Worm (Caenorhabditis elegans) whole organism, L1 larva: ENCODE results near the gene fipr-2.

ENCODE experiments used
- C04F5.9 ChIP-seq: sonication (generic microtip); optimal IDR thresholded peaks from 2 replicates; lab custom pipeline; 2016; ENCODE audit warnings: missing genetic modification characterization, missing compliant biosample characterization
- C16A3.4 ChIP-seq: fragments of 150-350 bp; optimal IDR thresholded peaks from 2 replicates; lab custom pipeline; 2014; ENCODE audit warnings: missing biosample characterization, missing genetic modification characterization
- C34B4.2 ChIP-seq: sonication (generic microtip); optimal IDR thresholded peaks from 2 replicates; lab custom pipeline; 2017; ENCODE audit warnings: mild to moderate bottlenecking, missing genetic modification characterization, missing compliant biosample characterization
- Y116A8C.19 ChIP-seq: sonication (generic microtip); optimal IDR thresholded peaks from 2 replicates; lab custom pipeline; 2016; ENCODE audit warnings: missing compliant biosample characterization, missing genetic modification characterization, borderline replicate concordance
- aha-1 ChIP-seq: fragments of 150-350 bp; optimal IDR thresholded peaks from 2 replicates; lab custom pipeline; 2014; ENCODE audit warnings: missing biosample characterization, missing genetic modification characterization
- alr-1 ChIP-seq: fragments of 200-800 bp; sonication (Bioruptor generic); optimal IDR thresholded peaks from 2 replicates; lab custom pipeline; 2018; ENCODE audit warnings: borderline replicate concordance, mild to moderate bottlenecking, missing genetic modification characterization, missing compliant biosample characterization
- aly-2 ChIP-seq: fragments of 150-350 bp; optimal IDR thresholded peaks from 2 replicates; lab custom pipeline; 2014; ENCODE audit warnings: missing biosample characterization, missing genetic modification characterization
- ama-1 ChIP-seq: fragments of 150-350 bp; optimal IDR thresholded peaks from 2 replicates; lab custom pipeline; 2014
- blmp-1 ChIP-seq: fragments of 150-350 bp; optimal IDR thresholded peaks from 2 replicates; lab custom pipeline; 2014; ENCODE audit warnings: missing biosample characterization, missing genetic modification characterization
- ceh-8 ChIP-seq: fragments of 200-800 bp; sonication (Bioruptor generic); optimal IDR thresholded peaks from 2 replicates; lab custom pipeline; 2018; ENCODE audit warnings: mild to moderate bottlenecking, missing genetic modification characterization, moderate library complexity, missing compliant biosample characterization
- ceh-88 ChIP-seq: fragments of 200-800 bp; sonication (Bioruptor generic); IDR thresholded peaks from 2 replicates; pipeline ENCODE4 v1.3.6; 2022; ENCODE audit warnings: missing genetic modification characterization, missing compliant biosample characterization
- ceh-90 ChIP-seq: sonication (generic microtip); optimal IDR thresholded peaks from 2 replicates; lab custom pipeline; 2016; ENCODE audit warnings: missing genetic modification characterization, missing compliant biosample characterization
- ces-1 ChIP-seq: fragments of 150-350 bp; optimal IDR thresholded peaks from 2 replicates; lab custom pipeline; 2014; ENCODE audit warnings: missing biosample characterization, missing genetic modification reagents, missing genetic modification characterization
- efl-3 ChIP-seq: fragments of 200-800 bp; sonication (Bioruptor generic); optimal IDR thresholded peaks from 2 replicates; lab custom pipeline; 2018; ENCODE audit warnings: mild to moderate bottlenecking, missing genetic modification characterization, missing compliant biosample characterization
- egl-13 ChIP-seq: sonication (generic microtip); optimal IDR thresholded peaks from 2 replicates; lab custom pipeline; 2016; ENCODE audit warnings: missing genotype, missing genetic modification reagents, missing genetic modification characterization, missing compliant biosample characterization
- egl-27 ChIP-seq, 2 experiments: fragments of 150-350 bp in 1 of 2; sonication (generic microtip); optimal IDR thresholded peaks; 3 replicates each; lab custom pipeline; 2017 to 2018; ENCODE audit warnings: missing biosample characterization in 2 of 2, missing genetic modification characterization in 2 of 2, missing genetic modification reagents in 2 of 2
- elt-2 ChIP-seq: sonication (generic microtip); optimal IDR thresholded peaks from 2 replicates; lab custom pipeline; 2016; ENCODE audit warnings: missing genetic modification characterization, mild to moderate bottlenecking, inconsistent platforms, missing compliant biosample characterization, missing genetic modification reagents
- elt-3 ChIP-seq, 6 experiments: fragments of 150-350 bp in 1 of 6; sonication (generic microtip); optimal IDR thresholded peaks; 2 replicates each; lab custom pipeline; 2017 to 2018; ENCODE audit warnings: missing biosample characterization in 6 of 6, missing genetic modification characterization in 6 of 6, inconsistent platforms in 1 of 6
- ets-5 ChIP-seq: fragments of 200-800 bp; sonication (Bioruptor generic); IDR thresholded peaks from 2 replicates; pipeline ENCODE4 v1.3.6; 2022; ENCODE audit warnings: missing genetic modification characterization, missing compliant biosample characterization
- fkh-10 ChIP-seq: sonication (generic microtip); optimal IDR thresholded peaks from 2 replicates; lab custom pipeline; 2017; ENCODE audit warnings: missing biosample characterization, missing genetic modification reagents, missing genetic modification characterization
- fos-1 ChIP-seq: fragments of 150-350 bp; optimal IDR thresholded peaks from 2 replicates; lab custom pipeline; 2014; ENCODE audit warnings: missing biosample characterization, missing genetic modification characterization
- hlh-4 ChIP-seq: sonication (generic microtip); optimal IDR thresholded peaks from 2 replicates; lab custom pipeline; 2016; ENCODE audit warnings: mild to moderate bottlenecking, missing genetic modification characterization, missing compliant biosample characterization
- hpl-2 ChIP-seq: fragments of 150-350 bp; optimal IDR thresholded peaks from 2 replicates; lab custom pipeline; 2014; ENCODE audit warnings: missing biosample characterization, missing genetic modification reagents, missing genetic modification characterization
- irx-1 ChIP-seq: sonication (generic microtip); optimal IDR thresholded peaks from 2 replicates; lab custom pipeline; 2016; ENCODE audit warnings: missing genetic modification characterization, missing compliant biosample characterization
- lir-3 ChIP-seq: sonication (generic microtip); optimal IDR thresholded peaks from 2 replicates; lab custom pipeline; 2016; ENCODE audit warnings: mild to moderate bottlenecking, missing genetic modification characterization, moderate library complexity, missing compliant biosample characterization; ENCODE audit not compliant: poor library complexity
- lsy-2 ChIP-seq, 2 experiments: fragments of 150-350 bp; optimal IDR thresholded peaks; 2 replicates each; lab custom pipeline; 2014; ENCODE audit warnings: missing biosample characterization in 2 of 2, missing genetic modification characterization in 2 of 2
- mab-9 ChIP-seq: fragments of 200-800 bp; sonication (Bioruptor generic); IDR thresholded peaks from 2 replicates; pipeline ENCODE4 v1.3.6; 2022; ENCODE audit warnings: missing genetic modification reagents, missing genetic modification characterization, missing compliant biosample characterization
- mdl-1 ChIP-seq, 2 experiments: fragments of 150-350 bp; optimal IDR thresholded peaks; 2 replicates each; lab custom pipeline; 2014 to 2017; ENCODE audit warnings: missing biosample characterization in 2 of 2, missing genetic modification characterization in 2 of 2, inconsistent platforms in 1 of 2
- mef-2 ChIP-seq: fragments of 150-350 bp; optimal IDR thresholded peaks from 2 replicates; lab custom pipeline; 2014; ENCODE audit warnings: missing biosample characterization, missing genetic modification characterization
- mep-1 ChIP-seq: fragments of 150-350 bp; optimal IDR thresholded peaks from 2 replicates; lab custom pipeline; 2014; ENCODE audit warnings: missing biosample characterization, missing genetic modification characterization
- nhr-11 ChIP-seq: fragments of 150-350 bp; optimal IDR thresholded peaks from 2 replicates; lab custom pipeline; 2014; ENCODE audit warnings: missing biosample characterization, missing genetic modification characterization
- nhr-12 ChIP-seq: sonication (generic microtip); optimal IDR thresholded peaks from 2 replicates; lab custom pipeline; 2017; ENCODE audit warnings: missing biosample characterization, missing genetic modification characterization
- nhr-28 ChIP-seq: fragments of 150-350 bp; optimal IDR thresholded peaks from 2 replicates; lab custom pipeline; 2014; ENCODE audit warnings: missing biosample characterization, missing genetic modification characterization
- nhr-47 ChIP-seq: sonication (generic microtip); optimal IDR thresholded peaks from 2 replicates; lab custom pipeline; 2016; ENCODE audit warnings: mild to moderate bottlenecking, missing genetic modification characterization, moderate library complexity, missing compliant biosample characterization
- nhr-71 ChIP-seq: sonication (generic microtip); optimal IDR thresholded peaks from 2 replicates; lab custom pipeline; 2016; ENCODE audit warnings: mild to moderate bottlenecking, missing genetic modification characterization, moderate library complexity, missing compliant biosample characterization
- nhr-76 ChIP-seq: sonication (generic microtip); optimal IDR thresholded peaks from 2 replicates; lab custom pipeline; 2017; ENCODE audit warnings: missing biosample characterization, missing genetic modification characterization
- nhr-84 ChIP-seq: sonication (generic microtip); optimal IDR thresholded peaks from 2 replicates; lab custom pipeline; 2017; ENCODE audit warnings: missing biosample characterization, missing genetic modification characterization
- nhr-90 ChIP-seq: sonication (generic microtip); optimal IDR thresholded peaks from 2 replicates; lab custom pipeline; 2016; ENCODE audit warnings: mild to moderate bottlenecking, missing genetic modification characterization, missing compliant biosample characterization; ENCODE audit not compliant: poor library complexity
- pag-3 ChIP-seq: sonication (generic microtip); optimal IDR thresholded peaks from 2 replicates; lab custom pipeline; 2017; ENCODE audit warnings: missing genetic modification characterization, mild to moderate bottlenecking, missing compliant biosample characterization, antibody characterized with exemption, borderline replicate concordance; ENCODE audit not compliant: insufficient read depth
- pqm-1 ChIP-seq: sonication (generic microtip); optimal IDR thresholded peaks from 3 replicates; lab custom pipeline; 2017; ENCODE audit warnings: missing biosample characterization, missing genetic modification characterization
- rnt-1 ChIP-seq: sonication (generic microtip); optimal IDR thresholded peaks from 2 replicates; lab custom pipeline; 2016; ENCODE audit warnings: mild to moderate bottlenecking, missing genetic modification characterization, moderate library complexity, missing compliant biosample characterization
- skn-1 ChIP-seq: fragments of 150-350 bp; optimal IDR thresholded peaks from 2 replicates; lab custom pipeline; 2014; ENCODE audit warnings: missing biosample characterization, missing genetic modification characterization
- snpc-4 ChIP-seq: fragments of 150-350 bp; optimal IDR thresholded peaks from 2 replicates; lab custom pipeline; 2014; ENCODE audit warnings: missing biosample characterization, missing genetic modification characterization
- snu-23 ChIP-seq: sonication (generic microtip); optimal IDR thresholded peaks from 2 replicates; lab custom pipeline; 2016; ENCODE audit warnings: missing genetic modification characterization, missing compliant biosample characterization
- sup-37 ChIP-seq: fragments of 200-800 bp; sonication (Bioruptor generic); optimal IDR thresholded peaks from 2 replicates; lab custom pipeline; 2018; ENCODE audit warnings: mild to moderate bottlenecking, missing genetic modification characterization, missing compliant biosample characterization
- tbx-2 ChIP-seq: sonication (generic microtip); optimal IDR thresholded peaks from 2 replicates; lab custom pipeline; 2016; ENCODE audit warnings: missing genetic modification characterization, missing compliant biosample characterization
- tlp-1 ChIP-seq: fragments of 150-350 bp; optimal IDR thresholded peaks from 2 replicates; lab custom pipeline; 2014; ENCODE audit warnings: missing biosample characterization, missing genetic modification characterization
- unc-86 ChIP-seq: sonication (generic microtip); optimal IDR thresholded peaks from 2 replicates; lab custom pipeline; 2016; ENCODE audit warnings: missing genetic modification characterization, missing compliant biosample characterization
- unc-98 ChIP-seq: fragments of 200-800 bp; sonication (Bioruptor generic); IDR thresholded peaks from 2 replicates; pipeline ENCODE4 v1.3.6; 2022; ENCODE audit warnings: missing genetic modification characterization, missing compliant biosample characterization
- vab-15 ChIP-seq: sonication (generic microtip); optimal IDR thresholded peaks from 2 replicates; lab custom pipeline; 2017; ENCODE audit warnings: missing genotype, mild to moderate bottlenecking, missing genetic modification characterization, missing compliant biosample characterization
- zag-1 ChIP-seq: fragments of 150-350 bp; optimal IDR thresholded peaks from 2 replicates; lab custom pipeline; 2014; ENCODE audit warnings: missing biosample characterization, missing genetic modification characterization
- zip-4 ChIP-seq: fragments of 200-800 bp; sonication (Bioruptor generic); optimal IDR thresholded peaks from 2 replicates; lab custom pipeline; 2018; ENCODE audit warnings: mild to moderate bottlenecking, missing genetic modification characterization, moderate library complexity, missing compliant biosample characterization

fipr-2 gene

ce11 chrV:12317894-12318553 is 47.1 kb upstream of the fipr-2 start, which contains the start of the genes R04F11.5 and R04F11.2 (continued):
- TF ChIP-seq C16A3.4 (tag; lab: Kevin White, UChicago) (peak; percentile 94), nhr-90 (tag; lab: Kevin White, UChicago) (peak; percentile 71), rnt-1 (tag; lab: Kevin White, UChicago) (peak; percentile 68), sup-37 (GFP tag; lab: Kevin White, UChicago) (no peak), alr-1 (tag; lab: Kevin White, UChicago) (no peak), C04F5.9 (no peak), tbx-2 (tag; lab: Kevin White, UChicago) (peak; percentile 69), aly-2 (tag; lab: Kevin White, UChicago) (peak; percentile 19), mep-1 (tag; lab: Kevin White, UChicago) (peak; percentile 92), ama-1 (no peak), ceh-88 (GFP tag; lab: Robert Waterston, UW) (peak; percentile 7; the same call in 1 of the 2 replicates), nhr-76 (tag; lab: Kevin White, UChicago) (no peak), fkh-10 (no peak), nhr-47 (tag; lab: Kevin White, UChicago) (peak; percentile 77), nhr-12 (tag; lab: Kevin White, UChicago) (no peak), snpc-4 (tag; lab: Kevin White, UChicago) (peak; percentile 74), unc-98 (GFP tag; lab: Robert Waterston, UW) (no peak), hlh-4 (no peak), ceh-90 (no peak), fos-1 (tag; lab: Kevin White, UChicago) (peak; percentile 71), hpl-2 (GFP tag; lab: Kevin White, UChicago) (peak; percentile 2), aha-1 (no peak), irx-1 (tag; lab: Kevin White, UChicago) (peak; percentile 49), pqm-1 (no peak), mdl-1 (tag; optimal IDR thresholded peaks at IDR 0.05; lab: Kevin White, UChicago) (peak in 1 of 2 experiments; percentile 25), mef-2 (tag; lab: Kevin White, UChicago) (no peak), zip-4 (GFP tag; lab: Kevin White, UChicago) (peak; percentile 18), ets-5 (GFP tag; lab: Robert Waterston, UW) (no peak), efl-3 (GFP tag; lab: Kevin White, UChicago) (no peak), lir-3 (no peak), unc-86 (tag; lab: Kevin White, UChicago) (peak; percentile 50), lsy-2 (tag; optimal IDR thresholded peaks at IDR 0.05; lab: Kevin White, UChicago) (peak; percentile 99), blmp-1 (tag; lab: Kevin White, UChicago) (peak; percentile 78), nhr-28 (tag; lab: Kevin White, UChicago) (no peak), C34B4.2 (tag; lab: Kevin White, UChicago) (no peak), zag-1 (tag; lab: Kevin White, UChicago) (no peak), nhr-71 (tag; lab: Kevin White, UChicago) (peak; percentile 84), skn-1 (tag; lab: Kevin White, UChicago) (peak; percentile 89), vab-15 (no peak), snu-23 (GFP tag; lab: Kevin White, UChicago) (peak; percentile 86), elt-2 (tag; lab: Kevin White, UChicago) (no peak), mab-9 (GFP tag; lab: Robert Waterston, UW) (no peak), elt-3 (tag; optimal IDR thresholded peaks at IDR 0.05; lab: Kevin White, UChicago) (peak in 3 of 6 experiments; percentile 45 to 91 (median 65)), tlp-1 (tag; lab: Kevin White, UChicago) (no peak), egl-27 (tag; optimal IDR thresholded peaks at IDR 0.05; lab: Kevin White, UChicago) (no peak), egl-13 (tag; lab: Kevin White, UChicago) (peak; percentile 46), ces-1 (GFP tag; lab: Kevin White, UChicago) (no peak), Y116A8C.19 (tag; lab: Kevin White, UChicago) (no peak), ceh-8 (GFP tag; lab: Kevin White, UChicago) (no peak), pag-3 (no peak), nhr-84 (tag; lab: Kevin White, UChicago) (no peak), nhr-11 (tag; lab: Kevin White, UChicago) (peak; percentile 34)
